Fruit fly (Drosophila melanogaster): Measurements from ENCODE around the gene CycJ.

DNA sequence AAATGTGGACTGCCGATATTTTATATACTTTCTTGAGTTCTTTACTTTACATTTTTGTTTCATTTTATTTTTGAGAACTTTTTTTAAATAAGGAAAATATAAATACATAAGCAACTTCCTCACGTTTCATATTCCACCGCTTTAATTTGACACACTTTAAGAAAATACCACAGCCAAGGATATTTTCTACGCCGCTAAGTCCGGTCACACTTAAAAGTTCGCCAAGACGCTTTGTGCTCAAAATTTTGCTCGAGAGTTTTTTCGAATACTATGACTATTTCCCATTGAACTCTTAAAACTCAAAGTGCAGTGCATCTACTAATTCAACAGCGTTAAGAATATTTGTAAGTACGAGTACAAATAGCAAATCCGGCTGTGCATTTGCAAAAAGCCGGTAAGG, 5.1 kb upstream of the CycJ start, which contains the start of the genes CG46463 and armi:
- no peak for TF ChIP-seq CTCF (optimal IDR thresholded peaks at IDR 0.05)
- TF ChIP-seq CG8478 (optimal IDR thresholded peaks at IDR 0.05), result no peak
